Worm (Caenorhabditis elegans): Measurements from ENCODE around the gene F42A10.7.

ce11 chrIII:6155787-6156186 lies 22.7 kb downstream of the F42A10.7 start:
- TF ChIP-seq flt-1 (GFP tag; IDR thresholded peaks at IDR 0.05) (no peak), med-1 (GFP tag; optimal IDR thresholded peaks at IDR 0.05; ENCODE audit: insufficient read depth) (no peak), klf-2 (GFP tag; conservative IDR thresholded peaks at IDR 0.05) (no peak)
